Worm (Caenorhabditis elegans) whole organism, L4 larva: Measurements from ENCODE around the gene tag-343.

ENCODE experiments used
- F26F4.8 ChIP-seq: fragments of 200-800 bp; sonication (Bioruptor generic); conservative IDR thresholded peaks from 2 replicates; pipeline ENCODE4 v1.3.6; 2022; ENCODE audit warnings: missing genetic modification characterization, missing compliant biosample characterization
- R02D3.7 ChIP-seq: fragments of 150-350 bp; sonication (generic microtip); optimal IDR thresholded peaks from 3 replicates; lab custom pipeline; 2014; ENCODE audit warnings: missing biosample characterization, missing genetic modification characterization
- aha-1 ChIP-seq: fragments of 150-350 bp; peaks from one replicate; lab custom pipeline; 2014; ENCODE audit warnings: missing biosample characterization, missing genetic modification characterization
- ama-1 ChIP-seq: fragments of 150-350 bp; optimal IDR thresholded peaks from 2 replicates; lab custom pipeline; 2014; ENCODE audit warnings: inconsistent platforms, mixed read lengths
- arid-1 ChIP-seq: fragments of 200-800 bp; sonication (Bioruptor generic); conservative IDR thresholded peaks from 2 replicates; pipeline ENCODE4 v1.3.6; 2022; ENCODE audit warnings: missing genetic modification reagents, missing genetic modification characterization, missing compliant biosample characterization
- attf-4 ChIP-seq: sonication (generic microtip); optimal IDR thresholded peaks from 3 replicates; lab custom pipeline; 2017; ENCODE audit warnings: missing biosample characterization, missing genetic modification characterization
- ceh-20 ChIP-seq: fragments of 200-800 bp; sonication (Bioruptor generic); IDR thresholded peaks from 2 replicates; pipeline ENCODE4 v1.3.6; 2022; ENCODE audit warnings: missing genetic modification reagents, missing genetic modification characterization, missing compliant biosample characterization
- ceh-32 ChIP-seq: sonication (generic microtip); optimal IDR thresholded peaks from 2 replicates; lab custom pipeline; 2016; ENCODE audit warnings: mild to moderate bottlenecking, missing genetic modification characterization, missing compliant biosample characterization; ENCODE audit not compliant: poor library complexity
- ceh-44 ChIP-seq: fragments of 200-800 bp; sonication (Bioruptor generic); IDR thresholded peaks from 2 replicates; pipeline ENCODE4 v1.3.6; 2022; ENCODE audit warnings: missing genetic modification reagents, missing genetic modification characterization, missing compliant biosample characterization
- ceh-62 ChIP-seq: sonication (generic microtip); optimal IDR thresholded peaks from 2 replicates; lab custom pipeline; 2017; ENCODE audit warnings: missing biosample characterization, missing genetic modification characterization
- ces-1 ChIP-seq: fragments of 150-350 bp; sonication (generic microtip); optimal IDR thresholded peaks from 4 replicates; lab custom pipeline; 2014; ENCODE audit warnings: missing biosample characterization, missing genetic modification reagents, missing genetic modification characterization
- cey-2 ChIP-seq: sonication (generic microtip); optimal IDR thresholded peaks from 3 replicates; lab custom pipeline; 2017; ENCODE audit warnings: missing genetic modification characterization, mild to moderate bottlenecking, missing compliant biosample characterization, antibody characterized with exemption, borderline replicate concordance; ENCODE audit not compliant: insufficient read depth
- daf-12 ChIP-seq: fragments of 150-350 bp; optimal IDR thresholded peaks from 2 replicates; lab custom pipeline; 2014; ENCODE audit warnings: missing biosample characterization, missing genetic modification reagents, missing genetic modification characterization
- daf-16 ChIP-seq, 3 experiments: sonication (generic microtip); optimal IDR thresholded peaks; 2 replicates each; lab custom pipeline; 2016 to 2017; ENCODE audit warnings: missing genetic modification characterization in 3 of 3, missing genetic modification reagents in 3 of 3, mild to moderate bottlenecking in 2 of 3, missing compliant biosample characterization in 2 of 3, missing biosample characterization in 1 of 3, moderate library complexity in 1 of 3
- daf-8 ChIP-seq: fragments of 200-800 bp; sonication (Bioruptor generic); IDR thresholded peaks from 2 replicates; pipeline ENCODE4 v1.3.6; 2022; ENCODE audit warnings: missing genetic modification characterization, missing compliant biosample characterization
- dpl-1 ChIP-seq: fragments of 150-350 bp; optimal IDR thresholded peaks from 2 replicates; lab custom pipeline; 2014; ENCODE audit warnings: missing biosample characterization, missing genetic modification reagents, missing genetic modification characterization
- duxl-1 ChIP-seq: sonication (generic microtip); optimal IDR thresholded peaks from 2 replicates; lab custom pipeline; 2016; ENCODE audit warnings: mild to moderate bottlenecking, missing genetic modification characterization, moderate library complexity, missing compliant biosample characterization; ENCODE audit not compliant: poor library complexity
- egl-43 ChIP-seq: fragments of 200-800 bp; sonication (Bioruptor generic); IDR thresholded peaks from 2 replicates; pipeline ENCODE4 v1.3.6; 2022; ENCODE audit warnings: missing genetic modification reagents, missing genetic modification characterization, missing compliant biosample characterization
- fos-1 ChIP-seq: fragments of 150-350 bp; optimal IDR thresholded peaks from 2 replicates; lab custom pipeline; 2014; ENCODE audit warnings: missing biosample characterization, missing genetic modification characterization
- hif-1 ChIP-seq, 2 experiments: sonication (generic microtip); optimal IDR thresholded peaks; 2 replicates each; lab custom pipeline; 2016 to 2017; ENCODE audit warnings: missing compliant biosample characterization in 2 of 2, missing genetic modification characterization in 2 of 2, missing genetic modification reagents in 2 of 2, missing genotype in 2 of 2, mild to moderate bottlenecking in 1 of 2
- hlh-30 ChIP-seq: sonication (generic microtip); optimal IDR thresholded peaks from 2 replicates; lab custom pipeline; 2017; ENCODE audit warnings: antibody characterized with exemption, mild to moderate bottlenecking, missing genetic modification characterization, missing compliant biosample characterization; ENCODE audit not compliant: insufficient read depth
- hmg-1.1 ChIP-seq: fragments of 200-800 bp; sonication (Bioruptor generic); IDR thresholded peaks from 2 replicates; pipeline ENCODE4 v1.3.6; 2022; ENCODE audit warnings: missing genetic modification reagents, missing genetic modification characterization, missing compliant biosample characterization
- jun-1 ChIP-seq: fragments of 150-350 bp; optimal IDR thresholded peaks from 2 replicates; lab custom pipeline; 2014; ENCODE audit warnings: missing biosample characterization, missing genetic modification reagents, missing genetic modification characterization
- lin-1 ChIP-seq: fragments of 200-800 bp; sonication (Bioruptor generic); IDR thresholded peaks from 2 replicates; pipeline ENCODE4 v1.3.6; 2022; ENCODE audit warnings: missing genetic modification reagents, missing genetic modification characterization, missing compliant biosample characterization
- lin-29 ChIP-seq: fragments of 200-800 bp; sonication (Bioruptor generic); IDR thresholded peaks from 2 replicates; pipeline ENCODE4 v1.3.6; 2022; ENCODE audit warnings: missing genetic modification reagents, missing genetic modification characterization, missing compliant biosample characterization
- lin-38 ChIP-seq: fragments of 200-800 bp; sonication (Bioruptor generic); IDR thresholded peaks from 2 replicates; pipeline ENCODE4 v1.3.6; 2022; ENCODE audit warnings: missing genetic modification reagents, missing genetic modification characterization, missing compliant biosample characterization
- madf-5 ChIP-seq, 2 experiments: fragments of 200-800 bp; sonication (Bioruptor generic); IDR thresholded peaks; 2 replicates each; pipeline ENCODE4 v1.3.6; 2022; ENCODE audit warnings: missing compliant biosample characterization in 2 of 2, missing genetic modification characterization in 2 of 2
- mdt-29 ChIP-seq: fragments of 200-800 bp; sonication (Bioruptor generic); IDR thresholded peaks from 2 replicates; pipeline ENCODE4 v1.3.6; 2022; ENCODE audit warnings: missing genetic modification reagents, missing genetic modification characterization, missing compliant biosample characterization
- mxl-2 ChIP-seq: fragments of 200-800 bp; sonication (Bioruptor generic); conservative IDR thresholded peaks from 2 replicates; pipeline ENCODE4 v1.3.6; 2022; ENCODE audit warnings: missing genetic modification reagents, missing genetic modification characterization, missing compliant biosample characterization
- nhr-11 ChIP-seq: fragments of 150-350 bp; optimal IDR thresholded peaks from 2 replicates; lab custom pipeline; 2014; ENCODE audit warnings: missing biosample characterization, missing genetic modification characterization
- nhr-111 ChIP-seq: fragments of 200-800 bp; sonication (Bioruptor generic); optimal IDR thresholded peaks from 2 replicates; lab custom pipeline; 2018; ENCODE audit warnings: mild to moderate bottlenecking, missing genetic modification characterization, missing compliant biosample characterization
- nhr-237 ChIP-seq: sonication (generic microtip); optimal IDR thresholded peaks from 2 replicates; lab custom pipeline; 2017; ENCODE audit warnings: missing biosample characterization, missing genetic modification characterization
- nhr-42 ChIP-seq: fragments of 200-800 bp; sonication (Bioruptor generic); IDR thresholded peaks from 2 replicates; pipeline ENCODE4 v1.3.6; 2022; ENCODE audit warnings: missing genetic modification characterization, missing compliant biosample characterization
- nhr-48 ChIP-seq: sonication (generic microtip); optimal IDR thresholded peaks from 2 replicates; lab custom pipeline; 2016; ENCODE audit warnings: mild to moderate bottlenecking, missing genetic modification characterization, missing compliant biosample characterization
- nhr-6 ChIP-seq: fragments of 150-350 bp; optimal IDR thresholded peaks from 2 replicates; lab custom pipeline; 2014; ENCODE audit warnings: missing biosample characterization, missing genetic modification characterization
- nhr-76 ChIP-seq: fragments of 150-350 bp; optimal IDR thresholded peaks from 2 replicates; lab custom pipeline; 2014; ENCODE audit warnings: missing biosample characterization, missing genetic modification characterization
- nhr-77 ChIP-seq: fragments of 150-350 bp; optimal IDR thresholded peaks from 2 replicates; lab custom pipeline; 2014; ENCODE audit warnings: missing biosample characterization, missing genetic modification characterization
- php-3 ChIP-seq: fragments of 200-800 bp; sonication (Bioruptor generic); IDR thresholded peaks from 2 replicates; pipeline ENCODE4 v1.3.6; 2022; ENCODE audit warnings: missing genetic modification reagents, missing genetic modification characterization, missing compliant biosample characterization
- rbr-2 ChIP-seq: sonication (generic microtip); optimal IDR thresholded peaks from 2 replicates; lab custom pipeline; 2016; ENCODE audit warnings: missing genotype, missing genetic modification characterization, missing compliant biosample characterization
- set-16 ChIP-seq: fragments of 200-800 bp; sonication (Bioruptor generic); IDR thresholded peaks from 2 replicates; pipeline ENCODE4 v1.3.6; 2022; ENCODE audit warnings: missing genetic modification reagents, missing genetic modification characterization, missing compliant biosample characterization
- skn-1 ChIP-seq: fragments of 150-350 bp; optimal IDR thresholded peaks from 2 replicates; lab custom pipeline; 2014; ENCODE audit warnings: missing biosample characterization, missing genetic modification characterization
- snpc-4 ChIP-seq: fragments of 150-350 bp; optimal IDR thresholded peaks from 2 replicates; lab custom pipeline; 2014; ENCODE audit warnings: missing biosample characterization, missing genetic modification characterization
- tra-1 ChIP-seq: fragments of 200-800 bp; sonication (Bioruptor generic); IDR thresholded peaks from 2 replicates; pipeline ENCODE4 v1.3.6; 2022; ENCODE audit warnings: missing genetic modification reagents, missing genetic modification characterization, missing compliant biosample characterization
- unc-39 ChIP-seq: sonication (generic microtip); optimal IDR thresholded peaks from 2 replicates; lab custom pipeline; 2017; ENCODE audit warnings: missing biosample characterization, missing genetic modification characterization
- unc-62 ChIP-seq, 3 experiments: fragments of 150-350 bp in 1 of 3; sonication (generic microtip); optimal IDR thresholded peaks in 2 of 3; peaks in 1 of 3; 1 replicate in 1 of 3; 2 replicates in 2 of 3; lab custom pipeline; 2014 to 2017; ENCODE audit warnings: missing biosample characterization in 3 of 3, missing genetic modification characterization in 3 of 3, missing genetic modification reagents in 3 of 3, missing genotype in 1 of 3
- zip-2 ChIP-seq: fragments of 150-350 bp; optimal IDR thresholded peaks from 2 replicates; lab custom pipeline; 2014; ENCODE audit warnings: missing biosample characterization, missing genetic modification characterization
- ztf-11 ChIP-seq: fragments of 150-350 bp; optimal IDR thresholded peaks from 2 replicates; lab custom pipeline; 2014; ENCODE audit warnings: missing biosample characterization, missing genetic modification characterization
- ztf-7 ChIP-seq: fragments of 150-350 bp; optimal IDR thresholded peaks from 2 replicates; lab custom pipeline; 2014; ENCODE audit warnings: missing biosample characterization, missing genetic modification characterization

The tag-343 gene

DNA sequence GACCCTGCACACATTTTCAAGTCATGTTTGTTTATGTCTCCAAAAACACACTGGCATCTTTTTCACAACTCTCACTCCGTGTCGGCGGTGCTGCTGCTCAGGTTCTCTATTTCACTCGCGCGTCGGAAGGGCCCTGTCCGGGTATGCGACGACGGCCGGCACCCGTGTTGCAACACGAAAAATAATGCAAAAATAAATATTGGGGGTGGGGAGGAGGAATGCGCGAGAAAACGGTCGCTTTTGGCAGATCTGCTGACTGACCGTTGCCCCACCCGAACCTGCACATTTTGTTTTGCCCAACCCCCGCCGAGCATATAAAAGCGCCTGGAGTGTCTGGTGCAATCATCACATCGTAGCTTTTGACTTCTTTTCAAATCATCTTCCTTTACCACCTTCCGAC lies 53.1 kb downstream of the tag-343 start, which contains the start of gene cpg-19:
Gene cpg-19, plus strand, starts transcription at position 341 of the 400 bp plus-strand sequence.
- TF ChIP-seq nhr-111 (GFP tag; lab: Kevin White, UChicago): no peak
- no peak for TF ChIP-seq aha-1 (tag; lab: Kevin White, UChicago)
- TF ChIP-seq nhr-42 (GFP tag; lab: Robert Waterston, UW): 0 out of 2 replicates have a peak, but pooled peaks have one; percentile 14
- TF ChIP-seq set-16 (GFP tag; lab: Robert Waterston, UW): peak; percentile 60

DNA sequence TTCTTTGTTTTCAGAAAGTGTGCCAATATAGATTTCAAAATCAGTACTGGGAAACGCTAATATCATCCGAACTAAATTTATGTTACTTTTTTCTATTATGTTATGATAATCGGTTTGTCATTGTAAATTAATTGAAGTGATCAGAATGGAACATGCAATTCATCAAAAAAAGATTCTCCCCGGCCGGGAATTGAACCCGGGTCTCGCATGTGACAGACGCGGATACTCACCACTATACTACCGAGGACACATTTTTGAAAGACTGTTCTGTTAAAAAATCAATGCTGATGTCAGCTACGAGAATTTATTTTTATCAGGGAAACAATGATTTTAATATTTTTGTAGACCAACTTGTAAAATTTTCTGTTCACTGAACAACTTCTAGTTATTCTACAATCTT lies 55.4 kb downstream of the tag-343 start:
- no peak for TF ChIP-seq nhr-111 (GFP tag; lab: Kevin White, UChicago)
- no peak for TF ChIP-seq skn-1
- TF ChIP-seq nhr-76 (tag; lab: Kevin White, UChicago): no peak
- no peak for TF ChIP-seq daf-8
- peak; percentile 51 for TF ChIP-seq nhr-48
- TF ChIP-seq lin-1 (GFP tag; lab: Robert Waterston, UW): no peak
- no peak for TF ChIP-seq nhr-237
- TF ChIP-seq lin-38 (GFP tag; lab: Robert Waterston, UW): peak; percentile 71
- TF ChIP-seq hmg-1.1: 0 out of 2 replicates have a peak, but pooled peaks have one; percentile 23
- no peak for TF ChIP-seq set-16 (GFP tag; lab: Robert Waterston, UW)
- TF ChIP-seq arid-1 (GFP tag; lab: Robert Waterston, UW): peak; percentile 67; the same call in 1 of the 2 replicates
- peak in 1 of 2 experiments; percentile 78; a peak in 1 of 4 replicates for TF ChIP-seq madf-5 (GFP tag; IDR thresholded peaks at IDR 0.05; lab: Robert Waterston, UW)
- TF ChIP-seq daf-12 (tag; lab: Kevin White, UChicago): no peak
- peak; percentile 59; the same call in 1 of the 2 replicates for TF ChIP-seq ceh-20 (GFP tag; lab: Robert Waterston, UW)
- no peak for TF ChIP-seq ztf-11
- peak; percentile 5 to 91 for TF ChIP-seq daf-16 (GFP tag; optimal IDR thresholded peaks at IDR 0.05; lab: Kevin White, UChicago)
- TF ChIP-seq daf-16 (tag; optimal IDR thresholded peaks at IDR 0.05; lab: Kevin White, UChicago): peak; percentile 46
- no peak for TF ChIP-seq unc-62 (GFP tag; optimal IDR thresholded peaks at IDR 0.05 in 1 of 2; lab: Kevin White, UChicago)
- no peak for TF ChIP-seq unc-62 (tag; optimal IDR thresholded peaks at IDR 0.05; lab: Kevin White, UChicago)
- TF ChIP-seq F26F4.8 (GFP tag; lab: Robert Waterston, UW): peak; percentile 74
- TF ChIP-seq egl-43 (GFP tag; lab: Robert Waterston, UW): peak; percentile 88
- peak; percentile 13 for TF ChIP-seq ztf-7 (tag; lab: Kevin White, UChicago)
- no peak for TF ChIP-seq nhr-11 (tag; lab: Kevin White, UChicago)
- no peak for TF ChIP-seq attf-4 (tag; lab: Kevin White, UChicago)
- TF ChIP-seq snpc-4 (tag; lab: Kevin White, UChicago): no peak
- TF ChIP-seq ceh-62: no peak
- TF ChIP-seq R02D3.7 (tag; lab: Kevin White, UChicago): no peak
- TF ChIP-seq jun-1 (tag; lab: Kevin White, UChicago): no peak
- 0 out of 2 replicates have a peak, but pooled peaks have one; percentile 29 for TF ChIP-seq ceh-44 (GFP tag; lab: Robert Waterston, UW)
- 0 out of 2 replicates have a peak, but pooled peaks have one; percentile 11 for TF ChIP-seq mdt-29 (GFP tag; lab: Robert Waterston, UW)
- no peak for TF ChIP-seq ama-1 (lab: Kevin White, UChicago)
- TF ChIP-seq nhr-77 (tag; lab: Kevin White, UChicago): no peak
- peak; percentile 89 for TF ChIP-seq hlh-30 (tag; lab: Kevin White, UChicago)
- TF ChIP-seq lin-29 (GFP tag; lab: Robert Waterston, UW): no peak
- no peak for TF ChIP-seq ces-1
- no peak for TF ChIP-seq rbr-2
- peak; percentile 31; the same call in 1 of the 2 replicates for TF ChIP-seq mxl-2 (GFP tag; lab: Robert Waterston, UW)
- peak; percentile 83 for TF ChIP-seq duxl-1 (tag; lab: Kevin White, UChicago)
- TF ChIP-seq zip-2 (tag; lab: Kevin White, UChicago): no peak
- no peak for TF ChIP-seq dpl-1 (GFP tag; lab: Kevin White, UChicago)
- TF ChIP-seq unc-39 (tag; lab: Kevin White, UChicago): no peak
- peak in 1 of 2 experiments; percentile 26 for TF ChIP-seq hif-1 (tag; optimal IDR thresholded peaks at IDR 0.05; lab: Kevin White, UChicago)
- peak; percentile 71 for TF ChIP-seq tra-1 (GFP tag; lab: Robert Waterston, UW)
- TF ChIP-seq php-3 (GFP tag; lab: Robert Waterston, UW): peak; percentile 17; the same call in 1 of the 2 replicates
- no peak for TF ChIP-seq fos-1 (tag; lab: Kevin White, UChicago)
- no peak for TF ChIP-seq ceh-32 (tag; lab: Kevin White, UChicago)
- no peak for TF ChIP-seq cey-2
- TF ChIP-seq nhr-6: no peak
